Worm (Caenorhabditis elegans) whole organism, mixed stage, embryonic: ENCODE measurements around the gene F55A11.4.

Experiments
- bed-3 ChIP-seq: fragments of 200-800 bp; sonication (Bioruptor generic); optimal IDR thresholded peaks from 3 replicates; lab custom pipeline; 2018; ENCODE audit warnings: mild to moderate bottlenecking, missing genetic modification characterization, moderate library complexity, missing compliant biosample characterization
- blmp-1 ChIP-seq: fragments of 150-350 bp; optimal IDR thresholded peaks from 2 replicates; lab custom pipeline; 2014; ENCODE audit warnings: missing biosample characterization, missing genetic modification characterization
- elt-1 ChIP-seq: sonication (generic microtip); optimal IDR thresholded peaks from 2 replicates; lab custom pipeline; 2017; ENCODE audit warnings: missing genetic modification characterization, mild to moderate bottlenecking, missing compliant biosample characterization, antibody characterized with exemption, moderate library complexity, borderline replicate concordance; ENCODE audit not compliant: insufficient read depth
- elt-3 ChIP-seq: fragments of 150-350 bp; optimal IDR thresholded peaks from 2 replicates; lab custom pipeline; 2014; ENCODE audit warnings: missing biosample characterization, missing genetic modification characterization
- lin-13 ChIP-seq: fragments of 150-350 bp; optimal IDR thresholded peaks from 2 replicates; lab custom pipeline; 2014; ENCODE audit warnings: missing biosample characterization, missing genetic modification characterization
- mab-5 ChIP-seq: fragments of 150-350 bp; optimal IDR thresholded peaks from 2 replicates; lab custom pipeline; 2014; ENCODE audit warnings: missing biosample characterization, missing genetic modification characterization
- mep-1 ChIP-seq: fragments of 150-350 bp; optimal IDR thresholded peaks from 2 replicates; lab custom pipeline; 2017; ENCODE audit warnings: missing biosample characterization, missing genetic modification reagents, missing genetic modification characterization, inconsistent platforms
- nhr-12 ChIP-seq: fragments of 150-350 bp; optimal IDR thresholded peaks from 2 replicates; lab custom pipeline; 2014; ENCODE audit warnings: missing biosample characterization, missing genetic modification characterization
- nhr-2 ChIP-seq: fragments of 150-350 bp; optimal IDR thresholded peaks from 2 replicates; lab custom pipeline; 2014; ENCODE audit warnings: missing biosample characterization, missing genetic modification characterization
- nhr-237 ChIP-seq: fragments of 150-350 bp; optimal IDR thresholded peaks from 2 replicates; lab custom pipeline; 2014; ENCODE audit warnings: missing biosample characterization, missing genetic modification characterization
- nhr-28 ChIP-seq: fragments of 150-350 bp; optimal IDR thresholded peaks from 2 replicates; lab custom pipeline; 2014; ENCODE audit warnings: missing biosample characterization, missing genetic modification characterization
- nhr-76 ChIP-seq: sonication (generic microtip); optimal IDR thresholded peaks from 2 replicates; lab custom pipeline; 2017; ENCODE audit warnings: missing biosample characterization, missing genetic modification characterization
- pha-4 ChIP-seq: fragments of 150-350 bp; optimal IDR thresholded peaks from 2 replicates; lab custom pipeline; 2018; ENCODE audit warnings: missing biosample characterization, missing genetic modification reagents, missing genetic modification characterization
- unc-62 ChIP-seq: fragments of 150-350 bp; optimal IDR thresholded peaks from 2 replicates; lab custom pipeline; 2014; ENCODE audit warnings: missing biosample characterization, missing genetic modification reagents, missing genetic modification characterization

DNA sequence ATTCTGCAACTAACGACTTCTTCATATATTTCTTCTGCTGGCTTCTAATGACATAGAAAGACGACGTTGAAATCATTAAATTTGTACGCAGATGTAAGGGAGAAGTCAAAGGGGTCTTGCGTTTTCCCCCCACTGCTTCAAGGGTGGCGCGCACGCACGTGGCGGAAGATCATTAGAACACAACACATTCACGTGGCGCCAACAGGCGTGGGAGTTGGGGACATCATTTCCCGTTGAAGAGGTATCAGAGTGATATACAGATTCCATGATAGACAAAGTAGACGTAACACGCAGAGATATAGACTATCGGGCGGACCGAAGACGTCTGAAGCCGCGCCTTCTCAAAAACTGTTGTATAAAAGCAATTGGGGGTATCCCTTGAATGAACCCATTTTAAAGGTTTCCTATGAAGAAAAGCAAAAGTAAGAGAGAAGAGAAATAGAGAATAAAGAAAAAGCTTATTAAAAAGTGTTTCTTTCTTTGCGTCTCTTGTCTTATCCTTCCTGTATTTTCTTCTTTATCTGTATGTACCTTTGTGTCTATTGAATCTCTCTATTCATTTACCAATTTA lies 29.1 kb downstream of the F55A11.4 start:
- TF ChIP-seq elt-1 (tag; lab: Kevin White, UChicago) (no peak), nhr-76 (tag; lab: Kevin White, UChicago) (no peak), blmp-1 (no peak), nhr-237 (peak; percentile 38), bed-3 (no peak), nhr-12 (tag; lab: Kevin White, UChicago) (no peak), unc-62 (GFP tag; lab: Kevin White, UChicago) (no peak), nhr-28 (tag; lab: Kevin White, UChicago) (no peak), mab-5 (tag; lab: Kevin White, UChicago) (no peak), elt-3 (tag; lab: Kevin White, UChicago) (peak; percentile 37), mep-1 (tag; lab: Kevin White, UChicago) (no peak), pha-4 (no peak), lin-13 (no peak), nhr-2 (tag; lab: Kevin White, UChicago) (no peak)
